Worm (Caenorhabditis elegans) whole organism, L4 larva: ENCODE results near the gene elt-1.

Experiments used
- F49E8.2 ChIP-seq: sonication (generic microtip); optimal IDR thresholded peaks from 2 replicates; lab custom pipeline; 2016; ENCODE audit warnings: missing compliant biosample characterization, mild to moderate bottlenecking, missing genetic modification characterization, borderline replicate concordance
- R02D3.7 ChIP-seq: fragments of 150-350 bp; sonication (generic microtip); optimal IDR thresholded peaks from 3 replicates; lab custom pipeline; 2014; ENCODE audit warnings: missing biosample characterization, missing genetic modification characterization
- Y5F2A.4 ChIP-seq: fragments of 200-800 bp; sonication (Bioruptor generic); optimal IDR thresholded peaks from 2 replicates; lab custom pipeline; 2018; ENCODE audit warnings: mild to moderate bottlenecking, missing genetic modification characterization, missing compliant biosample characterization
- aha-1 ChIP-seq: fragments of 150-350 bp; peaks from one replicate; lab custom pipeline; 2014; ENCODE audit warnings: missing biosample characterization, missing genetic modification characterization
- ceh-20 ChIP-seq: fragments of 200-800 bp; sonication (Bioruptor generic); IDR thresholded peaks from 2 replicates; pipeline ENCODE4 v1.3.6; 2022; ENCODE audit warnings: missing genetic modification reagents, missing genetic modification characterization, missing compliant biosample characterization
- daf-12 ChIP-seq: fragments of 150-350 bp; optimal IDR thresholded peaks from 2 replicates; lab custom pipeline; 2014; ENCODE audit warnings: missing biosample characterization, missing genetic modification reagents, missing genetic modification characterization
- dpl-1 ChIP-seq: fragments of 150-350 bp; optimal IDR thresholded peaks from 2 replicates; lab custom pipeline; 2014; ENCODE audit warnings: missing biosample characterization, missing genetic modification reagents, missing genetic modification characterization
- jun-1 ChIP-seq: fragments of 150-350 bp; optimal IDR thresholded peaks from 2 replicates; lab custom pipeline; 2014; ENCODE audit warnings: missing biosample characterization, missing genetic modification reagents, missing genetic modification characterization
- pha-4 ChIP-seq, 2 experiments: fragments of 150-350 bp in 1 of 2; fragments of 200-800 bp in 1 of 2; sonication (Bioruptor generic) in 1 of 2; IDR thresholded peaks in 1 of 2; optimal IDR thresholded peaks in 1 of 2; 2 replicates each; pipeline versions ENCODE4 v1.3.6 to Lab custom; 2014 to 2022; ENCODE audit warnings: missing genetic modification characterization in 2 of 2, missing genetic modification reagents in 2 of 2, missing biosample characterization in 1 of 2, missing compliant biosample characterization in 1 of 2
- zip-11 ChIP-seq: fragments of 200-800 bp; sonication (Bioruptor generic); IDR thresholded peaks from 2 replicates; pipeline ENCODE4 v1.3.6; 2022; ENCODE audit warnings: missing genetic modification characterization, missing compliant biosample characterization
- zip-2 ChIP-seq: fragments of 150-350 bp; optimal IDR thresholded peaks from 2 replicates; lab custom pipeline; 2014; ENCODE audit warnings: missing biosample characterization, missing genetic modification characterization
- ztf-11 ChIP-seq: fragments of 150-350 bp; optimal IDR thresholded peaks from 2 replicates; lab custom pipeline; 2014; ENCODE audit warnings: missing biosample characterization, missing genetic modification characterization

DNA sequence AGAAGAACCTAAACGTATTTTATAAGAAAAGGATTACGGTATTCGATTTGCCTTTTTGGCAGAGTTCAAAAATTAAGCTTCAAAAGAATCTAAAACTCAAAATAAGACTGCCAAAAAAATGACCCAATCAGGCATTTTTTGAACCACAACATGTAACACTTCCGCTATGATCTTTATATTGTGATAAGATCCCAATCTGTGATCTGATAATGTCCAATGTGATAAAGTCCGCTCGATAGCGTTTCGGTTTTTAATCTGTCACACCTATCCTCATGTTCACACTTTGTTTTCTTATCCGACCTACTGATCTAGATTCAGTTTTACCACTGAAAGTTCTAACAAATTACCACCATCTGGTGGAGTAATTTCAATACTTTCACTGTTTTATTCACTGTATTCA lies 735 bp upstream of the elt-1 start:
- TF ChIP-seq jun-1 (tag; lab: Kevin White, UChicago) (no peak), ztf-11 (tag; lab: Kevin White, UChicago) (no peak), daf-12 (no peak), zip-11 (GFP tag; lab: Robert Waterston, UW) (no peak), Y5F2A.4 (GFP tag; lab: Kevin White, UChicago) (no peak), pha-4 (GFP tag; IDR thresholded peaks at IDR 0.05; lab: Robert Waterston, UW) (no peak), pha-4 (tag; optimal IDR thresholded peaks at IDR 0.05; lab: Kevin White, UChicago) (no peak), ceh-20 (GFP tag; lab: Robert Waterston, UW) (no peak), F49E8.2 (tag; lab: Kevin White, UChicago) (no peak), dpl-1 (GFP tag; lab: Kevin White, UChicago) (no peak), zip-2 (tag; lab: Kevin White, UChicago) (no peak), R02D3.7 (tag; lab: Kevin White, UChicago) (no peak), aha-1 (tag; lab: Kevin White, UChicago) (no peak)
